Worm (Caenorhabditis elegans) whole organism, L3 larva: ENCODE measurements around the gene Y52E8A.2.

Source experiments
- R02D3.7 ChIP-seq: fragments of 150-350 bp; optimal IDR thresholded peaks from 2 replicates; lab custom pipeline; 2014; ENCODE audit warnings: missing biosample characterization, missing genetic modification characterization
- ZK546.5 ChIP-seq: sonication (generic microtip); optimal IDR thresholded peaks from 2 replicates; lab custom pipeline; 2017; ENCODE audit warnings: missing biosample characterization, missing genetic modification characterization
- aly-2 ChIP-seq: fragments of 150-350 bp; optimal IDR thresholded peaks from 2 replicates; lab custom pipeline; 2014; ENCODE audit warnings: missing biosample characterization, missing genetic modification characterization
- ama-1 ChIP-seq: fragments of 150-350 bp; optimal IDR thresholded peaks from 2 replicates; lab custom pipeline; 2018
- ceh-16 ChIP-seq: sonication (generic microtip); optimal IDR thresholded peaks from 2 replicates; lab custom pipeline; 2017; ENCODE audit warnings: missing biosample characterization, missing genetic modification characterization
- ceh-28 ChIP-seq: fragments of 150-350 bp; optimal IDR thresholded peaks from 2 replicates; lab custom pipeline; 2014; ENCODE audit warnings: missing biosample characterization, missing genetic modification reagents, missing genetic modification characterization
- ceh-82 ChIP-seq: fragments of 150-350 bp; optimal IDR thresholded peaks from 2 replicates; lab custom pipeline; 2014; ENCODE audit warnings: missing biosample characterization, missing genetic modification characterization
- ceh-9 ChIP-seq: sonication (generic microtip); optimal IDR thresholded peaks from 2 replicates; lab custom pipeline; 2018; ENCODE audit warnings: missing biosample characterization, missing genetic modification characterization
- egl-5 ChIP-seq: fragments of 150-350 bp; optimal IDR thresholded peaks from 2 replicates; lab custom pipeline; 2017; ENCODE audit warnings: missing biosample characterization, missing genetic modification reagents, missing genetic modification characterization, inconsistent platforms
- elt-1 ChIP-seq: fragments of 150-350 bp; optimal IDR thresholded peaks from 2 replicates; lab custom pipeline; 2014; ENCODE audit warnings: missing biosample characterization, missing genetic modification characterization
- elt-2 ChIP-seq: sonication (generic microtip); optimal IDR thresholded peaks from 2 replicates; lab custom pipeline; 2016; ENCODE audit warnings: missing genetic modification reagents, mild to moderate bottlenecking, missing genetic modification characterization, missing compliant biosample characterization
- elt-3 ChIP-seq, 3 experiments: fragments of 150-350 bp in 1 of 3; sonication (generic microtip) in 2 of 3; optimal IDR thresholded peaks; 2 replicates in 2 of 3; 4 replicates in 1 of 3; lab custom pipeline; 2014 to 2017; ENCODE audit warnings: missing biosample characterization in 3 of 3, missing genetic modification characterization in 3 of 3
- fkh-10 ChIP-seq: sonication (generic microtip); optimal IDR thresholded peaks from 2 replicates; lab custom pipeline; 2017; ENCODE audit warnings: missing biosample characterization, missing genetic modification reagents, missing genetic modification characterization
- fos-1 ChIP-seq: fragments of 150-350 bp; optimal IDR thresholded peaks from 2 replicates; lab custom pipeline; 2014; ENCODE audit warnings: missing biosample characterization, missing genetic modification characterization
- hmg-11 ChIP-seq: sonication (generic microtip); optimal IDR thresholded peaks from 2 replicates; lab custom pipeline; 2016; ENCODE audit warnings: missing genetic modification characterization, missing compliant biosample characterization
- jun-1 ChIP-seq: fragments of 150-350 bp; optimal IDR thresholded peaks from 2 replicates; lab custom pipeline; 2014; ENCODE audit warnings: missing biosample characterization, missing genetic modification reagents, missing genetic modification characterization
- lin-15B ChIP-seq: fragments of 150-350 bp; optimal IDR thresholded peaks from 2 replicates; lab custom pipeline; 2014; ENCODE audit warnings: missing biosample characterization, missing genetic modification characterization
- lin-39 ChIP-seq: fragments of 150-350 bp; optimal IDR thresholded peaks from 2 replicates; lab custom pipeline; 2018; ENCODE audit warnings: missing biosample characterization, missing genetic modification reagents, missing genetic modification characterization
- mml-1 ChIP-seq: fragments of 150-350 bp; sonication (generic microtip); optimal IDR thresholded peaks from 3 replicates; lab custom pipeline; 2014; ENCODE audit warnings: missing biosample characterization, missing genetic modification characterization
- nfya-1 ChIP-seq: sonication (generic microtip); optimal IDR thresholded peaks from 2 replicates; lab custom pipeline; 2017; ENCODE audit warnings: missing genetic modification characterization, mild to moderate bottlenecking, missing compliant biosample characterization, antibody characterized with exemption, moderate library complexity; ENCODE audit not compliant: insufficient read depth
- nhr-11 ChIP-seq: fragments of 150-350 bp; optimal IDR thresholded peaks from 2 replicates; lab custom pipeline; 2014; ENCODE audit warnings: missing biosample characterization, missing genetic modification characterization
- nhr-23 ChIP-seq: fragments of 150-350 bp; optimal IDR thresholded peaks from 2 replicates; lab custom pipeline; 2014; ENCODE audit warnings: missing biosample characterization, missing genetic modification reagents, missing genetic modification characterization
- nhr-237 ChIP-seq: fragments of 150-350 bp; optimal IDR thresholded peaks from 2 replicates; lab custom pipeline; 2014; ENCODE audit warnings: missing biosample characterization, missing genetic modification characterization
- nhr-25 ChIP-seq: sonication (generic microtip); optimal IDR thresholded peaks from 2 replicates; lab custom pipeline; 2017; ENCODE audit warnings: missing biosample characterization, missing genetic modification characterization
- nhr-28 ChIP-seq: fragments of 150-350 bp; optimal IDR thresholded peaks from 2 replicates; lab custom pipeline; 2014; ENCODE audit warnings: missing biosample characterization, missing genetic modification characterization
- nhr-43 ChIP-seq: sonication (generic microtip); optimal IDR thresholded peaks from 2 replicates; lab custom pipeline; 2016; ENCODE audit warnings: mild to moderate bottlenecking, missing genetic modification characterization, missing compliant biosample characterization; ENCODE audit not compliant: poor library complexity, severe bottlenecking
- nhr-76 ChIP-seq: fragments of 150-350 bp; sonication (generic microtip); optimal IDR thresholded peaks from 5 replicates; lab custom pipeline; 2014; ENCODE audit warnings: missing biosample characterization, missing genetic modification characterization
- nhr-77 ChIP-seq: fragments of 150-350 bp; optimal IDR thresholded peaks from 2 replicates; lab custom pipeline; 2014; ENCODE audit warnings: missing biosample characterization, missing genetic modification characterization
- skn-1 ChIP-seq: fragments of 150-350 bp; optimal IDR thresholded peaks from 2 replicates; lab custom pipeline; 2014; ENCODE audit warnings: missing biosample characterization, missing genetic modification characterization
- snpc-4 ChIP-seq: fragments of 150-350 bp; optimal IDR thresholded peaks from 2 replicates; lab custom pipeline; 2014; ENCODE audit warnings: missing biosample characterization, missing genetic modification characterization
- tbx-2 ChIP-seq: sonication (generic microtip); optimal IDR thresholded peaks from 2 replicates; lab custom pipeline; 2016; ENCODE audit warnings: mild to moderate bottlenecking, missing genetic modification characterization, missing compliant biosample characterization
- ztf-11 ChIP-seq: fragments of 150-350 bp; optimal IDR thresholded peaks from 2 replicates; lab custom pipeline; 2014; ENCODE audit warnings: missing biosample characterization, missing genetic modification characterization
- ztf-4 ChIP-seq: fragments of 150-350 bp; optimal IDR thresholded peaks from 2 replicates; lab custom pipeline; 2014; ENCODE audit warnings: missing biosample characterization, missing genetic modification characterization

The Y52E8A.2 gene

ce11 chrII:4320455-4320854, at the start of gene Y52E8A.2:
Gene Y52E8A.2, plus strand, starts transcription at chrII:4320836.
- no peak for TF ChIP-seq hmg-11 (tag; lab: Kevin White, UChicago)
- no peak for TF ChIP-seq ceh-9 (tag; lab: Kevin White, UChicago)

- TF ChIP-seq fos-1 (tag; lab: Kevin White, UChicago) = no peak
- TF ChIP-seq ztf-4 (tag; lab: Kevin White, UChicago) = no peak
- no peak for TF ChIP-seq mml-1 (tag; lab: Kevin White, UChicago)
- no peak for TF ChIP-seq egl-5 (tag; lab: Kevin White, UChicago)
- no peak for TF ChIP-seq skn-1
- no peak for TF ChIP-seq nhr-43 (tag; lab: Kevin White, UChicago)
- TF ChIP-seq tbx-2 = no peak
- TF ChIP-seq ama-1 (lab: Kevin White, UChicago) = no peak
Observed at ce11 chrII:4275637-4276252, 44.9 kb upstream of the Y52E8A.2 start, which contains the start of gene npr-42. Gene npr-42, plus strand, starts transcription at chrII:4276202.

- TF ChIP-seq fkh-10 (peak; percentile 9), nhr-28 (tag; lab: Kevin White, UChicago) (no peak)
Observed at ce11 chrII:4276924-4277323, 43.7 kb upstream of the Y52E8A.2 start.

- TF ChIP-seq elt-2 (tag; lab: Kevin White, UChicago) (no peak), nhr-77 (no peak), ceh-28 (tag; lab: Kevin White, UChicago) (no peak), nhr-237 (tag; lab: Kevin White, UChicago) (no peak), mml-1 (tag; lab: Kevin White, UChicago) (no peak), nhr-43 (tag; lab: Kevin White, UChicago) (no peak), ztf-11 (no peak), nhr-28 (tag; lab: Kevin White, UChicago) (no peak), aly-2 (no peak), elt-1 (no peak), R02D3.7 (no peak), ZK546.5 (tag; lab: Kevin White, UChicago) (no peak), elt-3 (tag; optimal IDR thresholded peaks at IDR 0.05; lab: Kevin White, UChicago) (no peak), nhr-23 (tag; lab: Kevin White, UChicago) (no peak), nhr-11 (no peak), skn-1 (no peak), ceh-82 (tag; lab: Kevin White, UChicago) (no peak), nhr-76 (tag; lab: Kevin White, UChicago) (no peak), lin-39 (tag; lab: Kevin White, UChicago) (no peak)
Observed at ce11 chrII:4277639-4278038, 43.0 kb upstream of the Y52E8A.2 start.

ce11 chrII:4281743-4282142, 38.9 kb upstream of the Y52E8A.2 start, which contains the start of gene C01F1.5:
Gene C01F1.5, minus strand, starts transcription at chrII:4281845.
- TF ChIP-seq nhr-25 (tag; lab: Kevin White, UChicago) = no peak
- no peak for TF ChIP-seq lin-15B (tag; lab: Kevin White, UChicago)
- TF ChIP-seq tbx-2 = no peak
- no peak for TF ChIP-seq snpc-4 (tag; lab: Kevin White, UChicago)
- TF ChIP-seq jun-1 = no peak
- no peak for TF ChIP-seq elt-3 (tag; optimal IDR thresholded peaks at IDR 0.05; lab: Kevin White, UChicago)
- TF ChIP-seq lin-39 (tag; lab: Kevin White, UChicago) = no peak
- no peak for TF ChIP-seq R02D3.7
- TF ChIP-seq fos-1 (tag; lab: Kevin White, UChicago) = no peak
- no peak for TF ChIP-seq fkh-10
- TF ChIP-seq skn-1 = no peak
- TF ChIP-seq ceh-28 (tag; lab: Kevin White, UChicago) = no peak
- no peak for TF ChIP-seq nfya-1 (tag; lab: Kevin White, UChicago)
- no peak for TF ChIP-seq ceh-16 (tag; lab: Kevin White, UChicago)
